Fruit fly (Drosophila melanogaster) whole organism, embryonic: ENCODE measurements around the gene CG6236.
A peak's percentile ranks its signal among the peaks of the same experiment; 100 is the strongest.

Experiments used
- B-H1 ChIP-seq: fragments of 200-800 bp; sonication (Bioruptor generic); IDR thresholded peaks from 3 replicates; pipeline ENCODE4 v1.3.6; 2022; ENCODE audit warnings: missing biosample characterization, missing genetic modification characterization
- CG10431 ChIP-seq: fragments of 200-800 bp; sonication (Bioruptor generic); optimal IDR thresholded peaks from 3 replicates; lab custom pipeline; 2018; ENCODE audit warnings: missing biosample characterization, mild to moderate bottlenecking, missing genetic modification characterization
- CG11398 ChIP-seq: fragments of 200-800 bp; sonication (Bioruptor generic); optimal IDR thresholded peaks from 2 replicates; lab custom pipeline; 2016; ENCODE audit warnings: missing biosample characterization, missing genetic modification characterization
- CG11723 ChIP-seq: fragments of 200-800 bp; sonication (Bioruptor generic); optimal IDR thresholded peaks from 2 replicates; lab custom pipeline; 2017; ENCODE audit warnings: missing biosample characterization, mild to moderate bottlenecking, missing genetic modification characterization
- CG12236 ChIP-seq: fragments of 200-800 bp; sonication (Bioruptor generic); optimal IDR thresholded peaks from 2 replicates; lab custom pipeline; 2016; ENCODE audit warnings: missing biosample characterization, missing genetic modification characterization
- CG12659 ChIP-seq: fragments of 200-800 bp; sonication (Bioruptor generic); optimal IDR thresholded peaks from 3 replicates; lab custom pipeline; 2017; ENCODE audit warnings: mild to moderate bottlenecking, missing biosample characterization, missing genetic modification reagents, missing genetic modification characterization
- CG14441 ChIP-seq: fragments of 200-800 bp; sonication (Bioruptor generic); IDR thresholded peaks from 2 replicates; pipeline ENCODE4 v1.3.6; 2022; ENCODE audit warnings: missing biosample characterization, missing genetic modification characterization
- CG15479 ChIP-seq: fragments of 200-800 bp; sonication (Bioruptor generic); optimal IDR thresholded peaks from 3 replicates; lab custom pipeline; 2019; ENCODE audit warnings: missing biosample characterization, mild to moderate bottlenecking, missing genetic modification characterization, moderate library complexity
- CG30020 ChIP-seq: fragments of 200-800 bp; optimal IDR thresholded peaks from 2 replicates; lab custom pipeline; 2019; ENCODE audit warnings: missing biosample characterization, mild to moderate bottlenecking, missing genetic modification characterization, moderate library complexity
- CG32767 ChIP-seq: fragments of 200-800 bp; sonication (Bioruptor generic); IDR thresholded peaks from 2 replicates; pipeline ENCODE4 v1.3.6; 2022; ENCODE audit warnings: missing biosample characterization, missing genetic modification characterization
- CG3281 ChIP-seq: fragments of 200-800 bp; sonication (Bioruptor generic); optimal IDR thresholded peaks from 3 replicates; lab custom pipeline; 2017; ENCODE audit warnings: missing biosample characterization, mild to moderate bottlenecking, missing genetic modification characterization
- CG42726 ChIP-seq: fragments of 200-800 bp; sonication (Bioruptor generic); IDR thresholded peaks from 2 replicates; pipeline ENCODE4 v1.3.6; 2022; ENCODE audit warnings: missing biosample characterization, missing genetic modification characterization; ENCODE audit not compliant: partially characterized antibody
- CG4328 ChIP-seq: fragments of 200-800 bp; sonication (Bioruptor generic); optimal IDR thresholded peaks from 3 replicates; lab custom pipeline; 2017; ENCODE audit warnings: missing biosample characterization, missing genetic modification reagents, missing genetic modification characterization
- CG4820 ChIP-seq: fragments of 200-800 bp; sonication (Bioruptor generic); optimal IDR thresholded peaks from 3 replicates; lab custom pipeline; 2016; ENCODE audit warnings: missing biosample characterization, missing genetic modification characterization
- CG5953 ChIP-seq: fragments of 200-800 bp; sonication (Bioruptor generic); IDR thresholded peaks from 2 replicates; pipeline ENCODE4 v1.3.6; 2022; ENCODE audit warnings: missing biosample characterization, missing genetic modification characterization
- CG6689 ChIP-seq: fragments of 200-800 bp; sonication (Bioruptor generic); IDR thresholded peaks from 2 replicates; pipeline ENCODE4 v1.3.6; 2022; ENCODE audit warnings: missing biosample characterization, missing genetic modification characterization
- CG6791 ChIP-seq: fragments of 200-800 bp; sonication (Bioruptor generic); IDR thresholded peaks from 3 replicates; pipeline ENCODE4 v1.3.6; 2022; ENCODE audit warnings: missing biosample characterization, missing genetic modification characterization; ENCODE audit not compliant: partially characterized antibody
- CG7839 ChIP-seq: fragments of 200-800 bp; sonication (Bioruptor generic); optimal IDR thresholded peaks from 3 replicates; lab custom pipeline; 2018; ENCODE audit warnings: missing biosample characterization, mild to moderate bottlenecking, missing genetic modification characterization, moderate library complexity
- Dip3 ChIP-seq: fragments of 200-800 bp; sonication (Bioruptor generic); optimal IDR thresholded peaks from 3 replicates; lab custom pipeline; 2016; ENCODE audit warnings: missing biosample characterization, missing genetic modification characterization
- E2f2 ChIP-seq: fragments of 200-800 bp; sonication (Bioruptor generic); IDR thresholded peaks from 2 replicates; pipeline ENCODE4 v1.3.6; 2022; ENCODE audit warnings: missing biosample characterization, missing genetic modification characterization
- HLHmδ ChIP-seq: fragments of 200-800 bp; sonication (Bioruptor generic); optimal IDR thresholded peaks from 2 replicates; lab custom pipeline; 2018; ENCODE audit warnings: missing biosample characterization, mild to moderate bottlenecking, missing genetic modification characterization, moderate library complexity
- Hmr ChIP-seq: fragments of 200-800 bp; sonication (Bioruptor generic); optimal IDR thresholded peaks from 3 replicates; lab custom pipeline; 2017; ENCODE audit warnings: mild to moderate bottlenecking, missing biosample characterization, missing genetic modification reagents, missing genetic modification characterization
- Hr51 ChIP-seq, 2 experiments: fragments of 200-800 bp; sonication (Bioruptor generic); optimal IDR thresholded peaks; 2 replicates in 1 of 2; 3 replicates in 1 of 2; lab custom pipeline; 2016 to 2018; ENCODE audit warnings: missing biosample characterization in 2 of 2, missing genetic modification characterization in 2 of 2, mild to moderate bottlenecking in 1 of 2, moderate library complexity in 1 of 2
- Lhr ChIP-seq: fragments of 200-800 bp; sonication (Bioruptor generic); optimal IDR thresholded peaks from 3 replicates; lab custom pipeline; 2017; ENCODE audit warnings: mild to moderate bottlenecking, missing biosample characterization, missing genetic modification reagents, missing genetic modification characterization
- Max ChIP-seq: fragments of 200-800 bp; sonication (Bioruptor generic); optimal IDR thresholded peaks from 2 replicates; lab custom pipeline; 2016; ENCODE audit warnings: missing biosample characterization, mild to moderate bottlenecking, missing genetic modification characterization
- Myb ChIP-seq: fragments of 200-800 bp; sonication (Bioruptor generic); optimal IDR thresholded peaks from 2 replicates; lab custom pipeline; 2016; ENCODE audit warnings: missing biosample characterization, missing genetic modification characterization
- Ravus ChIP-seq: fragments of 200-800 bp; sonication (Bioruptor generic); IDR thresholded peaks from 2 replicates; pipeline ENCODE4 v1.3.6; 2022; ENCODE audit warnings: missing biosample characterization, missing genetic modification characterization
- Six4 ChIP-seq: fragments of 200-800 bp; sonication (Bioruptor generic); optimal IDR thresholded peaks from 2 replicates; lab custom pipeline; 2016; ENCODE audit warnings: missing biosample characterization, missing genetic modification characterization
- Sox100B ChIP-seq: fragments of 200-800 bp; sonication (Bioruptor generic); optimal IDR thresholded peaks from 3 replicates; lab custom pipeline; 2018; ENCODE audit warnings: missing biosample characterization, mild to moderate bottlenecking, missing genetic modification characterization
- Sox102F ChIP-seq: fragments of 200-800 bp; sonication (Bioruptor generic); optimal IDR thresholded peaks from 2 replicates; lab custom pipeline; 2018; ENCODE audit warnings: missing biosample characterization, mild to moderate bottlenecking, missing genetic modification characterization, moderate library complexity
- btn ChIP-seq: fragments of 200-800 bp; sonication (Bioruptor generic); optimal IDR thresholded peaks from 2 replicates; lab custom pipeline; 2016; ENCODE audit warnings: missing biosample characterization, missing genetic modification characterization
- chif ChIP-seq, 2 experiments: fragments of 200-800 bp; sonication (Bioruptor generic); optimal IDR thresholded peaks; 3 replicates each; lab custom pipeline; 2016; ENCODE audit warnings: missing biosample characterization in 2 of 2, missing genetic modification characterization in 2 of 2
- corto ChIP-seq: fragments of 200-800 bp; sonication (Bioruptor generic); optimal IDR thresholded peaks from 2 replicates; lab custom pipeline; 2016; ENCODE audit warnings: missing biosample characterization, mild to moderate bottlenecking, missing genetic modification characterization, moderate library complexity
- crc ChIP-seq: fragments of 200-800 bp; sonication (Bioruptor generic); optimal IDR thresholded peaks from 2 replicates; lab custom pipeline; 2016; ENCODE audit warnings: missing biosample characterization, missing genetic modification characterization
- dpn ChIP-seq, 2 experiments: fragments of 200-800 bp; sonication (Bioruptor generic); optimal IDR thresholded peaks; 3 replicates each; lab custom pipeline; 2016; ENCODE audit warnings: missing biosample characterization in 2 of 2, missing genetic modification characterization in 2 of 2
- esg ChIP-seq: fragments of 200-800 bp; sonication (Bioruptor generic); conservative IDR thresholded peaks from 2 replicates; pipeline ENCODE4 v1.3.6; 2022; ENCODE audit warnings: missing biosample characterization, missing genetic modification characterization
- lov ChIP-seq, 2 experiments: fragments of 200-800 bp in 1 of 2; fragments of >200 bp in 1 of 2; sonication (Bioruptor generic) in 1 of 2; IDR thresholded peaks in 1 of 2; optimal IDR thresholded peaks in 1 of 2; 2 replicates in 1 of 2; 3 replicates in 1 of 2; pipeline versions ENCODE4 v1.3.6 to Lab custom; 2017 to 2022; ENCODE audit warnings: missing biosample characterization in 1 of 2, missing genetic modification characterization in 1 of 2
- nmo ChIP-seq: fragments of 200-800 bp; sonication (Bioruptor generic); optimal IDR thresholded peaks from 2 replicates; lab custom pipeline; 2018; ENCODE audit warnings: missing biosample characterization, mild to moderate bottlenecking, missing genetic modification characterization, moderate library complexity
- ranshi ChIP-seq: fragments of 200-800 bp; sonication (Bioruptor generic); IDR thresholded peaks from 2 replicates; pipeline ENCODE4 v1.3.6; 2022; ENCODE audit warnings: missing biosample characterization, missing genetic modification characterization
- scrt ChIP-seq: fragments of 200-800 bp; sonication (Bioruptor generic); optimal IDR thresholded peaks from 2 replicates; lab custom pipeline; 2018; ENCODE audit warnings: missing biosample characterization, mild to moderate bottlenecking, missing genetic modification characterization, moderate library complexity
- sens ChIP-seq: fragments of 200-800 bp; sonication (Bioruptor generic); peaks from one replicate; lab custom pipeline; 2016; ENCODE audit warnings: missing biosample characterization, missing genetic modification characterization
- shn ChIP-seq: fragments of 200-800 bp; sonication (Bioruptor generic); optimal IDR thresholded peaks from 3 replicates; lab custom pipeline; 2016; ENCODE audit warnings: missing biosample characterization, missing genetic modification characterization
- sima ChIP-seq: fragments of 200-800 bp; sonication (Bioruptor generic); optimal IDR thresholded peaks from 2 replicates; lab custom pipeline; 2016; ENCODE audit warnings: missing biosample characterization, missing genetic modification characterization
- slou ChIP-seq: fragments of 200-800 bp; sonication (Bioruptor generic); optimal IDR thresholded peaks from 3 replicates; lab custom pipeline; 2016; ENCODE audit warnings: missing biosample characterization, missing genetic modification characterization
- unpg ChIP-seq: fragments of 200-800 bp; sonication (Bioruptor generic); optimal IDR thresholded peaks from 3 replicates; lab custom pipeline; 2018; ENCODE audit warnings: missing biosample characterization, mild to moderate bottlenecking, missing genetic modification characterization, moderate library complexity
- vfl ChIP-seq: fragments of 200-800 bp; sonication (Bioruptor generic); optimal IDR thresholded peaks from 2 replicates; lab custom pipeline; 2016; ENCODE audit warnings: missing biosample characterization, missing genetic modification characterization
- z ChIP-seq: fragments of 200-800 bp; sonication (Bioruptor generic); IDR thresholded peaks from 3 replicates; pipeline ENCODE4 v1.3.6; 2022; ENCODE audit warnings: missing biosample characterization, missing genetic modification characterization
- zen2 ChIP-seq: fragments of 200-800 bp; sonication (Bioruptor generic); IDR thresholded peaks from 3 replicates; pipeline ENCODE4 v1.3.6; 2022; ENCODE audit warnings: missing biosample characterization, missing genetic modification characterization; ENCODE audit not compliant: partially characterized antibody

CG6236 gene

DNA sequence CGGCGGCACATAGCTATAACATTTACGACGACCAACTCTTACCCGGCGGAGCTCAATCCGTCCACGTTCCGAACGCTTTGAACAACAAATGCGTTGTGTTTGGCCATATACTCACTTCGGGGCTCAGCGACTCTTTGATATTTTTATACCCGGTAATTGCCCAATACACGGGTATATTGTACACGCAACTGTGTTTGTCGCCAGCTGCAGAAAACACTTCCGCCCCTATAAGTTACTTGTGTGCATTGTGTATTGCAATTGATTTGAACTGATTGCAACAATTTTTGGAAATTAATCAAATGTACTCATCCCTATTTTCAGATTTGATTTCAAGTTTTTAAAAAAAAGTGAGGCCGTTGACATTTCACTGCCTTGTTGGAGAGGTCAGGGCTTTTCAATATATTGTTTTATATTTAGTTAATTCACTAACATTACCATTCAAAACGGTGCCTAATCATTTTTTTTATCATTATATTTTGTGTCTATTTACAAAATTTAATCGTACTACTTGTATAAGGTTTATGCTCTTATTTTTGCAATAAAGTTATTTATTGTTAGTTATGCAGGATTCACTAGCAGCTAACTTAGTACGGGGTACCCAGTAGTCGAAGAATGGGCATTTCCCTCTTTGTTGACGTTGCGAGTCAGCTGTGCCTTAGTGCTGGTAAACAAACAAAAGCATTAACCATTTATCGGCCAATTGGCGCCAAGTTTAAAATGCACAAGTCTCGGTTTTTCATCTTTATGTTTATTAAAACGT, 15.0 kb upstream of the CG6236 start, which contains the start of gene Nagk (continued):
- TF ChIP-seq CG4328 (GFP tag; lab: Kevin White, UChicago) (peak; percentile 59), Lhr (GFP tag; lab: Kevin White, UChicago) (no peak), CG6689 (GFP tag; lab: Robert Waterston, UW) (peak; percentile 45; the same call in 1 of the 2 replicates), CG11398 (GFP tag; lab: Kevin White, UChicago) (no peak), CG32767 (GFP tag; lab: Robert Waterston, UW) (peak; percentile 15; the same call in 1 of the 2 replicates), CG42726 (GFP tag; lab: Robert Waterston, UW) (peak; percentile 56; the same call in 1 of the 2 replicates), ranshi (peak; percentile 8; the same call in 1 of the 2 replicates), slou (GFP tag; lab: Kevin White, UChicago) (peak; percentile 4), Sox100B (no peak), HLHmδ (GFP tag; lab: Kevin White, UChicago) (no peak), CG7839 (peak; percentile 69), nmo (GFP tag; lab: Kevin White, UChicago) (peak; percentile 82), btn (GFP tag; lab: Kevin White, UChicago) (peak; percentile 9), unpg (peak; percentile 11), esg (GFP tag; lab: Robert Waterston, UW) (0 out of 2 replicates have a peak, but pooled peaks have one; percentile 21), CG14441 (GFP tag; lab: Robert Waterston, UW) (peak; percentile 29), Dip3 (GFP tag; lab: Kevin White, UChicago) (peak; percentile 58), sens (GFP tag; lab: Kevin White, UChicago) (peak; percentile 95), sima (GFP tag; lab: Kevin White, UChicago) (no peak), CG11723 (GFP tag; lab: Kevin White, UChicago) (peak; percentile 53), vfl (GFP tag; lab: Kevin White, UChicago) (peak; percentile 33), CG3281 (GFP tag; lab: Kevin White, UChicago) (peak; percentile 62), scrt (GFP tag; lab: Kevin White, UChicago) (peak; percentile 42), lov (optimal IDR thresholded peaks at IDR 0.05; lab: Kevin White, UChicago) (no peak), lov (GFP tag; IDR thresholded peaks at IDR 0.05; lab: Robert Waterston, UW) (no peak), Myb (GFP tag; lab: Kevin White, UChicago) (peak; percentile 33), Sox102F (GFP tag; lab: Kevin White, UChicago) (peak; percentile 64), CG5953 (GFP tag; lab: Robert Waterston, UW) (0 out of 2 replicates have a peak, but pooled peaks have one; percentile 40), zen2 (GFP tag; lab: Robert Waterston, UW) (no peak), B-H1 (GFP tag; lab: Robert Waterston, UW) (0 out of 3 replicates have a peak, but pooled peaks have one; percentile 19), chif (GFP tag; optimal IDR thresholded peaks at IDR 0.05; lab: Kevin White, UChicago) (peak; percentile 9 to 72), CG6791 (peak; percentile 68; the same call in 2 of the 3 replicates), CG10431 (GFP tag; lab: Kevin White, UChicago) (no peak), z (no peak), Hr51 (GFP tag; optimal IDR thresholded peaks at IDR 0.05; lab: Kevin White, UChicago) (peak; percentile 13 to 68), CG12659 (GFP tag; lab: Kevin White, UChicago) (peak; percentile 66), CG15479 (GFP tag; lab: Kevin White, UChicago) (no peak), Hmr (GFP tag; lab: Kevin White, UChicago) (peak; percentile 68), Max (GFP tag; lab: Kevin White, UChicago) (peak; percentile 67), E2f2 (peak; percentile 87), corto (GFP tag; lab: Kevin White, UChicago) (no peak), CG12236 (GFP tag; lab: Kevin White, UChicago) (no peak), dpn (GFP tag; optimal IDR thresholded peaks at IDR 0.05; lab: Kevin White, UChicago) (peak; percentile 46 to 68), Ravus (GFP tag; lab: Robert Waterston, UW) (no peak), CG4820 (GFP tag; lab: Kevin White, UChicago) (peak; percentile 53), crc (peak; percentile 12), shn (GFP tag; lab: Kevin White, UChicago) (peak; percentile 39), Six4 (GFP tag; lab: Kevin White, UChicago) (peak; percentile 56), CG30020 (tag; lab: Kevin White, UChicago) (peak; percentile 4)
